Worm (Caenorhabditis elegans) whole organism, midembryonic: Measurements from ENCODE around the gene srj-55.

Experiments used
- cog-1 ChIP-seq: sonication (generic microtip); optimal IDR thresholded peaks from 2 replicates; lab custom pipeline; 2016; ENCODE audit warnings: missing genetic modification characterization, missing compliant biosample characterization
- flt-1 ChIP-seq: fragments of 200-800 bp; sonication (Bioruptor generic); IDR thresholded peaks from 2 replicates; pipeline ENCODE4 v1.3.6; 2022; ENCODE audit warnings: missing genetic modification characterization, missing compliant biosample characterization
- klf-2 ChIP-seq: fragments of 200-800 bp; sonication (Bioruptor generic); conservative IDR thresholded peaks from 2 replicates; pipeline ENCODE4 v1.3.6; 2022; ENCODE audit warnings: missing genetic modification reagents, missing genetic modification characterization, missing compliant biosample characterization
- med-1 ChIP-seq: sonication (generic microtip); optimal IDR thresholded peaks from 2 replicates; lab custom pipeline; 2017; ENCODE audit warnings: missing genetic modification characterization, mild to moderate bottlenecking, missing compliant biosample characterization, antibody characterized with exemption, missing genetic modification reagents; ENCODE audit not compliant: insufficient read depth
- ref-1 ChIP-seq: fragments of 200-800 bp; sonication (Bioruptor generic); conservative IDR thresholded peaks from 2 replicates; pipeline ENCODE4 v1.3.6; 2022; ENCODE audit warnings: missing genetic modification reagents, missing genetic modification characterization, missing compliant biosample characterization
- tab-1 ChIP-seq: fragments of 200-800 bp; sonication (Bioruptor generic); IDR thresholded peaks from 2 replicates; pipeline ENCODE4 v1.3.6; 2022; ENCODE audit warnings: missing genetic modification characterization, missing compliant biosample characterization
- ztf-23 ChIP-seq: fragments of 200-800 bp; sonication (Bioruptor generic); IDR thresholded peaks from 2 replicates; pipeline ENCODE4 v1.3.6; 2022; ENCODE audit warnings: missing genetic modification reagents, missing genetic modification characterization, missing compliant biosample characterization
- ztf-29 ChIP-seq: fragments of 200-800 bp; sonication (Bioruptor generic); IDR thresholded peaks from 2 replicates; pipeline ENCODE4 v1.3.6; 2022; ENCODE audit warnings: missing genetic modification reagents, missing genetic modification characterization, missing compliant biosample characterization

ce11 chrV:2869503-2869902 lies 11.8 kb upstream of the srj-55 start, which contains the start of gene srh-241:
- no peak for TF ChIP-seq med-1
- no peak for TF ChIP-seq cog-1 (tag; lab: Kevin White, UChicago)
- TF ChIP-seq klf-2 (GFP tag; lab: Robert Waterston, UW), result no peak
- no peak for TF ChIP-seq flt-1
- no peak for TF ChIP-seq ztf-23 (GFP tag; lab: Robert Waterston, UW)
- TF ChIP-seq ref-1, result no peak
- no peak for TF ChIP-seq ztf-29 (GFP tag; lab: Robert Waterston, UW)
- no peak for TF ChIP-seq tab-1 (GFP tag; lab: Robert Waterston, UW)
